Fruit fly (Drosophila melanogaster) Kc167 (cell line): ENCODE measurements around the gene Fum1.

Source experiments
- Myc ChIP-seq: fragments of >200 bp; optimal IDR thresholded peaks from 2 replicates; lab custom pipeline; 2017; ENCODE audit warnings: missing external identifiers
- h ChIP-seq: fragments of >200 bp; optimal IDR thresholded peaks from 3 replicates; lab custom pipeline; 2018; ENCODE audit warnings: missing external identifiers
- insv ChIP-seq: fragments of >200 bp; optimal IDR thresholded peaks from 3 replicates; lab custom pipeline; 2018; ENCODE audit warnings: missing external identifiers
- psq ChIP-seq: fragments of >200 bp; optimal IDR thresholded peaks from 2 replicates; lab custom pipeline; 2017; ENCODE audit warnings: missing external identifiers
- ttk ChIP-seq: sonication (Bioruptor generic); optimal IDR thresholded peaks from 2 replicates; lab custom pipeline; 2017; ENCODE audit warnings: missing external identifiers

dm6 chrX:6709252-6710037 is 31.2 kb downstream of the Fum1 start:
- no peak for TF ChIP-seq psq (lab: Kevin White, UChicago)
- no peak for TF ChIP-seq ttk (lab: Kevin White, UChicago)
- TF ChIP-seq Myc (lab: Kevin White, UChicago): no peak
- TF ChIP-seq h (lab: Kevin White, UChicago): no peak
- TF ChIP-seq insv (lab: Kevin White, UChicago): no peak
